Fruit fly (Drosophila melanogaster): ENCODE measurements around the gene Nedd4.
A peak's percentile ranks its signal among the peaks of the same experiment; 100 is the strongest.

Nedd4 gene

dm6 chr3L:17530471-17531149 lies 729 bp downstream of the Nedd4 start (continued):
- no peak for TF ChIP-seq her (GFP tag; optimal IDR thresholded peaks at IDR 0.05)
- TF ChIP-seq E2f2 (GFP tag; IDR thresholded peaks at IDR 0.05) = peak; percentile 22; the same call in 1 of the 2 replicates
- no peak for TF ChIP-seq abd-A (tag; optimal IDR thresholded peaks at IDR 0.05)
- no peak for TF ChIP-seq nau (GFP tag; optimal IDR thresholded peaks at IDR 0.05)
- no peak for TF ChIP-seq Antp (GFP tag; optimal IDR thresholded peaks at IDR 0.05)
- TF ChIP-seq kni (GFP tag; optimal IDR thresholded peaks at IDR 0.05) = peak; percentile 46
- peak; percentile 72 for TF ChIP-seq CG17385 (GFP tag; optimal IDR thresholded peaks at IDR 0.05)
- TF ChIP-seq H15 (GFP tag; IDR thresholded peaks at IDR 0.05) = 0 out of 3 replicates have a peak, but pooled peaks have one; percentile 25
- TF ChIP-seq Opbp (GFP tag; IDR thresholded peaks at IDR 0.05; ENCODE audit: partially characterized antibody) = 0 out of 3 replicates have a peak, but pooled peaks have one; percentile 20
- peak; percentile 40 for TF ChIP-seq chm (GFP tag; IDR thresholded peaks at IDR 0.05)
- no peak for TF ChIP-seq Eip74EF (GFP tag; optimal IDR thresholded peaks at IDR 0.05)
- no peak for TF ChIP-seq CG12155 (GFP tag; optimal IDR thresholded peaks at IDR 0.05)
- 0 out of 3 replicates have a peak, but pooled peaks have one; percentile 23 for TF ChIP-seq CG2199 (GFP tag; IDR thresholded peaks at IDR 0.05)
- no peak for TF ChIP-seq Trl (optimal IDR thresholded peaks at IDR 0.05)
- peak; percentile 3 for TF ChIP-seq Trl (GFP tag; optimal IDR thresholded peaks at IDR 0.05)
- TF ChIP-seq CG11695 (GFP tag; IDR thresholded peaks at IDR 0.05) = 0 out of 3 replicates have a peak, but pooled peaks have one; percentile 14
- peak; percentile 80 for TF ChIP-seq CG10321 (GFP tag; IDR thresholded peaks at IDR 0.05)
- TF ChIP-seq ATbp (GFP tag; optimal IDR thresholded peaks at IDR 0.05) = peak; percentile 32
- TF ChIP-seq grn (GFP tag; optimal IDR thresholded peaks at IDR 0.05) = peak; percentile 18
- TF ChIP-seq HHEX (GFP tag; optimal IDR thresholded peaks at IDR 0.05) = peak; percentile 22
- TF ChIP-seq CG17829 (tag; optimal IDR thresholded peaks at IDR 0.05) = no peak
- peak; percentile 13 for TF ChIP-seq NC2α (GFP tag; optimal IDR thresholded peaks at IDR 0.05)

- TF ChIP-seq tx (GFP tag; optimal IDR thresholded peaks at IDR 0.05) (no peak), ara (GFP tag; IDR thresholded peaks at IDR 0.05) (no peak), CG7987 (GFP tag; optimal IDR thresholded peaks at IDR 0.05) (peak; percentile 64), en (GFP tag; optimal IDR thresholded peaks at IDR 0.05) (no peak), chm (GFP tag; IDR thresholded peaks at IDR 0.05) (no peak), Drgx (GFP tag; IDR thresholded peaks at IDR 0.05) (no peak), Hmx (GFP tag; optimal IDR thresholded peaks at IDR 0.05) (no peak), sens (GFP tag) (peak; percentile 44), ci (GFP tag; IDR thresholded peaks at IDR 0.05) (no peak; the same call in 2 of the 3 replicates), sens-2 (GFP tag; IDR thresholded peaks at IDR 0.05) (no peak), eve (GFP tag; optimal IDR thresholded peaks at IDR 0.05) (peak in 1 of 2 experiments; percentile 40), CG11696 (GFP tag; IDR thresholded peaks at IDR 0.05) (no peak), CG6765 (GFP tag; optimal IDR thresholded peaks at IDR 0.05) (no peak), Hsf (GFP tag; optimal IDR thresholded peaks at IDR 0.05) (no peak), az2 (GFP tag; optimal IDR thresholded peaks at IDR 0.05) (no peak), CG18599 (GFP tag; optimal IDR thresholded peaks at IDR 0.05) (no peak), MESR4 (GFP tag; optimal IDR thresholded peaks at IDR 0.05) (no peak), CG17385 (GFP tag; optimal IDR thresholded peaks at IDR 0.05) (peak; percentile 15), NFAT (GFP tag; IDR thresholded peaks at IDR 0.05) (no peak), Sox100B (GFP tag; optimal IDR thresholded peaks at IDR 0.05) (no peak), nerfin-2 (GFP tag; IDR thresholded peaks at IDR 0.05; ENCODE audit: partially characterized antibody) (no peak), HmgZ (tag; optimal IDR thresholded peaks at IDR 0.05) (peak; percentile 45), Rfx (GFP tag; IDR thresholded peaks at IDR 0.05) (no peak), CG13624 (GFP tag; optimal IDR thresholded peaks at IDR 0.05) (no peak), run (tag; optimal IDR thresholded peaks at IDR 0.05) (no peak), CG1603 (tag; optimal IDR thresholded peaks at IDR 0.05) (peak; percentile 11), br (optimal IDR thresholded peaks at IDR 0.05) (no peak), CG6813 (GFP tag; optimal IDR thresholded peaks at IDR 0.05) (peak; percentile 25), Sry-β (GFP tag; optimal IDR thresholded peaks at IDR 0.05) (no peak), CG12219 (GFP tag; optimal IDR thresholded peaks at IDR 0.05) (peak; percentile 32)
Observed at dm6 chr3L:17531397-17531796, 1.5 kb downstream of the Nedd4 start.
